Fruit fly (Drosophila melanogaster) whole organism, embryonic: ENCODE data around the gene Flad1.

Experiments used
- Ada2b ChIP-seq: fragments of 200-800 bp; sonication (Bioruptor generic); IDR thresholded peaks from 2 replicates; pipeline ENCODE4 v1.3.6; 2022; ENCODE audit warnings: missing biosample characterization, missing genetic modification characterization
- Bgb ChIP-seq: fragments of 200-800 bp; sonication (Bioruptor generic); IDR thresholded peaks from 2 replicates; pipeline ENCODE4 v1.3.6; 2022; ENCODE audit warnings: missing biosample characterization, missing genetic modification characterization; ENCODE audit not compliant: partially characterized antibody
- CG1024 ChIP-seq: fragments of 200-800 bp; sonication (Bioruptor generic); IDR thresholded peaks from 2 replicates; pipeline ENCODE4 v1.3.6; 2022; ENCODE audit warnings: missing biosample characterization, missing genetic modification characterization
- CG10321 ChIP-seq: fragments of 200-800 bp; sonication (Bioruptor generic); IDR thresholded peaks from 2 replicates; pipeline ENCODE4 v1.3.6; 2022; ENCODE audit warnings: missing biosample characterization, missing genetic modification characterization
- CG10366 ChIP-seq: fragments of 200-800 bp; sonication (Bioruptor generic); IDR thresholded peaks from 2 replicates; pipeline ENCODE4 v1.3.6; 2022; ENCODE audit warnings: missing biosample characterization, missing genetic modification characterization
- CG17829 ChIP-seq: fragments of 200-800 bp; optimal IDR thresholded peaks from 2 replicates; lab custom pipeline; 2019; ENCODE audit warnings: missing biosample characterization, mild to moderate bottlenecking, missing genetic modification characterization, moderate library complexity
- CG18476 ChIP-seq: fragments of 200-800 bp; sonication (Bioruptor generic); optimal IDR thresholded peaks from 2 replicates; lab custom pipeline; 2016; ENCODE audit warnings: missing biosample characterization, mild to moderate bottlenecking, missing genetic modification characterization
- CG31388 ChIP-seq: fragments of 200-800 bp; sonication (Bioruptor generic); optimal IDR thresholded peaks from 2 replicates; lab custom pipeline; 2016; ENCODE audit warnings: missing biosample characterization, missing genetic modification characterization
- CG32532 ChIP-seq: fragments of 200-800 bp; sonication (Bioruptor generic); IDR thresholded peaks from 2 replicates; pipeline ENCODE4 v1.3.6; 2022; ENCODE audit warnings: missing biosample characterization, missing genetic modification characterization
- CG3281 ChIP-seq: fragments of 200-800 bp; sonication (Bioruptor generic); optimal IDR thresholded peaks from 3 replicates; lab custom pipeline; 2017; ENCODE audit warnings: missing biosample characterization, mild to moderate bottlenecking, missing genetic modification characterization
- CG5245 ChIP-seq: fragments of 200-800 bp; sonication (Bioruptor generic); optimal IDR thresholded peaks from 3 replicates; lab custom pipeline; 2016; ENCODE audit warnings: missing biosample characterization, missing genetic modification characterization
- CG7928 ChIP-seq: fragments of 200-800 bp; sonication (Bioruptor generic); optimal IDR thresholded peaks from 2 replicates; lab custom pipeline; 2017; ENCODE audit warnings: missing biosample characterization, mild to moderate bottlenecking, missing genetic modification characterization
- CG7987 ChIP-seq: fragments of 200-800 bp; sonication (Bioruptor generic); optimal IDR thresholded peaks from 2 replicates; lab custom pipeline; 2018; ENCODE audit warnings: missing biosample characterization, mild to moderate bottlenecking, missing genetic modification characterization, moderate library complexity
- CG9215 ChIP-seq: fragments of 200-800 bp; sonication (Bioruptor generic); IDR thresholded peaks from 2 replicates; pipeline ENCODE4 v1.3.6; 2022; ENCODE audit warnings: missing biosample characterization, missing genetic modification characterization
- ERR ChIP-seq: fragments of 200-800 bp; sonication (Bioruptor generic); optimal IDR thresholded peaks from 2 replicates; lab custom pipeline; 2016; ENCODE audit warnings: missing biosample characterization, missing genetic modification characterization
- Ets65A ChIP-seq: fragments of 200-800 bp; sonication (Bioruptor generic); peaks from one replicate; lab custom pipeline; 2016; ENCODE audit warnings: missing biosample characterization, missing genetic modification characterization
- Hey ChIP-seq: fragments of 200-800 bp; sonication (Bioruptor generic); optimal IDR thresholded peaks from 3 replicates; lab custom pipeline; 2018; ENCODE audit warnings: missing biosample characterization, mild to moderate bottlenecking, missing genetic modification characterization
- Lim3 ChIP-seq: fragments of 200-800 bp; sonication (Bioruptor generic); IDR thresholded peaks from 2 replicates; pipeline ENCODE4 v1.3.6; 2022; ENCODE audit warnings: missing biosample characterization, missing genetic modification characterization
- Sry-β ChIP-seq: fragments of 200-800 bp; sonication (Bioruptor generic); optimal IDR thresholded peaks from 2 replicates; lab custom pipeline; 2018; ENCODE audit warnings: missing biosample characterization, mild to moderate bottlenecking, missing genetic modification characterization, moderate library complexity
- Stat92E ChIP-seq, 3 experiments: fragments of >200 bp in 2 of 3; fragments of 200-800 bp in 1 of 3; sonication (Bioruptor generic) in 1 of 3; optimal IDR thresholded peaks; 2 replicates each; lab custom pipeline; 2017 to 2019; ENCODE audit warnings: missing biosample characterization in 3 of 3, missing genetic modification characterization in 3 of 3, mild to moderate bottlenecking in 1 of 3, moderate library complexity in 1 of 3
- ara ChIP-seq: fragments of 200-800 bp; sonication (Bioruptor generic); IDR thresholded peaks from 2 replicates; pipeline ENCODE4 v1.3.6; 2022; ENCODE audit warnings: missing biosample characterization, missing genetic modification characterization
- bowl ChIP-seq: fragments of 200-800 bp; sonication (Bioruptor generic); IDR thresholded peaks from 2 replicates; pipeline ENCODE4 v1.3.6; 2022; ENCODE audit warnings: missing biosample characterization, missing genetic modification characterization
- chm ChIP-seq: fragments of 200-800 bp; sonication (Bioruptor generic); IDR thresholded peaks from 2 replicates; pipeline ENCODE4 v1.3.6; 2022; ENCODE audit warnings: missing biosample characterization, missing genetic modification characterization
- ci ChIP-seq: fragments of 200-800 bp; sonication (Bioruptor generic); IDR thresholded peaks from 3 replicates; pipeline ENCODE4 v1.3.6; 2022; ENCODE audit warnings: missing biosample characterization, missing genetic modification characterization
- croc ChIP-seq: fragments of 200-800 bp; sonication (Bioruptor generic); conservative IDR thresholded peaks from 3 replicates; pipeline ENCODE4 v1.3.6; 2022; ENCODE audit warnings: missing biosample characterization, missing genetic modification characterization
- dmrt99B ChIP-seq: fragments of 200-800 bp; sonication (Bioruptor generic); optimal IDR thresholded peaks from 2 replicates; lab custom pipeline; 2018; ENCODE audit warnings: missing biosample characterization, mild to moderate bottlenecking, missing genetic modification characterization, moderate library complexity
- dysf ChIP-seq: fragments of 200-800 bp; sonication (Bioruptor generic); IDR thresholded peaks from 3 replicates; pipeline ENCODE4 v1.3.6; 2022; ENCODE audit warnings: missing biosample characterization, missing genetic modification characterization
- eyg ChIP-seq: fragments of 200-800 bp; sonication (Bioruptor generic); optimal IDR thresholded peaks from 3 replicates; lab custom pipeline; 2016; ENCODE audit warnings: missing biosample characterization, missing genetic modification characterization
- fd102C ChIP-seq: fragments of 200-800 bp; sonication (Bioruptor generic); optimal IDR thresholded peaks from 2 replicates; lab custom pipeline; 2018; ENCODE audit warnings: missing biosample characterization, mild to moderate bottlenecking, missing genetic modification characterization, moderate library complexity
- gsb-n ChIP-seq: fragments of 200-800 bp; sonication (Bioruptor generic); optimal IDR thresholded peaks from 3 replicates; lab custom pipeline; 2018; ENCODE audit warnings: missing biosample characterization, mild to moderate bottlenecking, missing genetic modification characterization
- ham ChIP-seq: fragments of 200-800 bp; sonication (Bioruptor generic); IDR thresholded peaks from 2 replicates; pipeline ENCODE4 v1.3.6; 2022; ENCODE audit warnings: missing biosample characterization, missing genetic modification characterization
- lbe ChIP-seq: fragments of 200-800 bp; sonication (Bioruptor generic); optimal IDR thresholded peaks from 2 replicates; lab custom pipeline; 2016; ENCODE audit warnings: missing biosample characterization, mild to moderate bottlenecking, missing genetic modification characterization
- mam ChIP-seq: fragments of 200-800 bp; sonication (Bioruptor generic); optimal IDR thresholded peaks from 3 replicates; lab custom pipeline; 2016; ENCODE audit warnings: missing biosample characterization, missing genetic modification characterization
- mld ChIP-seq: fragments of 200-800 bp; sonication (Bioruptor generic); IDR thresholded peaks from 3 replicates; pipeline ENCODE4 v1.3.6; 2022; ENCODE audit warnings: missing biosample characterization, missing genetic modification characterization; ENCODE audit not compliant: partially characterized antibody
- nerfin-1 ChIP-seq: fragments of 200-800 bp; sonication (Bioruptor generic); optimal IDR thresholded peaks from 3 replicates; lab custom pipeline; 2019; ENCODE audit warnings: missing biosample characterization, mild to moderate bottlenecking, missing genetic modification characterization, moderate library complexity
- nerfin-2 ChIP-seq: fragments of 200-800 bp; sonication (Bioruptor generic); IDR thresholded peaks from 2 replicates; pipeline ENCODE4 v1.3.6; 2022; ENCODE audit warnings: missing biosample characterization, missing genetic modification characterization; ENCODE audit not compliant: partially characterized antibody
- onecut ChIP-seq: fragments of 200-800 bp; sonication (Bioruptor generic); IDR thresholded peaks from 2 replicates; pipeline ENCODE4 v1.3.6; 2022; ENCODE audit warnings: missing biosample characterization, missing genetic modification characterization
- p53 ChIP-seq: fragments of 200-800 bp; sonication (Bioruptor generic); optimal IDR thresholded peaks from 2 replicates; lab custom pipeline; 2016; ENCODE audit warnings: missing biosample characterization, missing genetic modification characterization
- pan ChIP-seq, 4 experiments: fragments of >200 bp in 3 of 4; fragments of 200-800 bp in 1 of 4; sonication (Bioruptor generic) in 1 of 4; optimal IDR thresholded peaks in 3 of 4; IDR thresholded peaks in 1 of 4; 2 replicates each; pipeline versions ENCODE4 v1.3.6 to Lab custom; 2017 to 2022; ENCODE audit warnings: missing biosample characterization in 2 of 4, missing genetic modification characterization in 2 of 4, mixed read lengths in 1 of 4
- pita ChIP-seq: fragments of 200-800 bp; sonication (Bioruptor generic); optimal IDR thresholded peaks from 2 replicates; lab custom pipeline; 2017; ENCODE audit warnings: missing biosample characterization, mild to moderate bottlenecking, missing genetic modification characterization
- pros ChIP-seq: fragments of 200-800 bp; sonication (Bioruptor generic); optimal IDR thresholded peaks from 3 replicates; lab custom pipeline; 2019; ENCODE audit warnings: missing biosample characterization, mild to moderate bottlenecking, missing genetic modification characterization, moderate library complexity
- row ChIP-seq: fragments of 200-800 bp; sonication (Bioruptor generic); IDR thresholded peaks from 3 replicates; pipeline ENCODE4 v1.3.6; 2022; ENCODE audit warnings: missing biosample characterization, missing genetic modification characterization
- salm ChIP-seq: fragments of 200-800 bp; sonication (Bioruptor generic); optimal IDR thresholded peaks from 2 replicates; lab custom pipeline; 2018; ENCODE audit warnings: missing biosample characterization, mild to moderate bottlenecking, missing genetic modification characterization
- sim ChIP-seq: fragments of 200-800 bp; sonication (Bioruptor generic); IDR thresholded peaks from 2 replicates; pipeline ENCODE4 v1.3.6; 2022; ENCODE audit warnings: missing biosample characterization, missing genetic modification characterization
- sisA ChIP-seq: fragments of 200-800 bp; sonication (Bioruptor generic); IDR thresholded peaks from 2 replicates; pipeline ENCODE4 v1.3.6; 2022; ENCODE audit warnings: missing biosample characterization, missing genetic modification characterization
- tin ChIP-seq: fragments of 200-800 bp; sonication (Bioruptor generic); optimal IDR thresholded peaks from 3 replicates; lab custom pipeline; 2016; ENCODE audit warnings: missing biosample characterization, missing genetic modification characterization
- toy ChIP-seq: fragments of 200-800 bp; sonication (Bioruptor generic); IDR thresholded peaks from 2 replicates; pipeline ENCODE4 v1.3.6; 2022; ENCODE audit warnings: missing biosample characterization, missing genetic modification characterization
- vvl ChIP-seq: fragments of 200-800 bp; sonication (Bioruptor generic); IDR thresholded peaks from 2 replicates; pipeline ENCODE4 v1.3.6; 2022; ENCODE audit warnings: missing biosample characterization, missing genetic modification characterization
- zfh1 ChIP-seq: fragments of 200-800 bp; sonication (Bioruptor generic); IDR thresholded peaks from 3 replicates; pipeline ENCODE4 v1.3.6; 2022; ENCODE audit warnings: missing biosample characterization, missing genetic modification characterization

Gene Flad1

dm6 chrX:12939021-12939420, 35.7 kb upstream of the Flad1 start:
- TF ChIP-seq pros (GFP tag; lab: Kevin White, UChicago): no peak
- TF ChIP-seq onecut (GFP tag; lab: Robert Waterston, UW): peak; percentile 49; the same call in 1 of the 2 replicates
- no peak for TF ChIP-seq sisA
- no peak for TF ChIP-seq CG17829
- TF ChIP-seq Sry-β (GFP tag; lab: Kevin White, UChicago): no peak
- TF ChIP-seq Ets65A (GFP tag; lab: Kevin White, UChicago): peak; percentile 58
- no peak for TF ChIP-seq mld (GFP tag; lab: Robert Waterston, UW)
- TF ChIP-seq CG18476 (GFP tag; lab: Kevin White, UChicago): peak; percentile 66
- no peak for TF ChIP-seq ara (GFP tag; lab: Robert Waterston, UW)
- TF ChIP-seq pan (optimal IDR thresholded peaks at IDR 0.05; lab: Kevin White, UChicago): no peak
- TF ChIP-seq pan (GFP tag; optimal IDR thresholded peaks at IDR 0.05 in 1 of 2, IDR thresholded peaks at IDR 0.05 in 1 of 2): no peak
- no peak for TF ChIP-seq lbe (GFP tag; lab: Kevin White, UChicago)
- TF ChIP-seq CG7987 (GFP tag; lab: Kevin White, UChicago): no peak
- no peak for TF ChIP-seq gsb-n (tag; lab: Kevin White, UChicago)
- TF ChIP-seq croc (GFP tag; lab: Robert Waterston, UW): no peak
- no peak for TF ChIP-seq bowl (GFP tag; lab: Robert Waterston, UW)
- TF ChIP-seq Bgb (GFP tag; lab: Robert Waterston, UW): no peak
- TF ChIP-seq CG10366: no peak
- TF ChIP-seq chm (GFP tag; lab: Robert Waterston, UW): no peak

- TF ChIP-seq CG32532 (GFP tag; lab: Robert Waterston, UW) (peak; percentile 30; the same call in 1 of the 2 replicates), Hey (no peak), dmrt99B (tag; lab: Kevin White, UChicago) (peak; percentile 73), ERR (GFP tag; lab: Kevin White, UChicago) (no peak), CG10321 (GFP tag; lab: Robert Waterston, UW) (0 out of 2 replicates have a peak, but pooled peaks have one; percentile 41), nerfin-2 (GFP tag; lab: Robert Waterston, UW) (no peak), ci (GFP tag; lab: Robert Waterston, UW) (no peak), fd102C (GFP tag; lab: Kevin White, UChicago) (no peak), CG3281 (GFP tag; lab: Kevin White, UChicago) (peak; percentile 35), vvl (peak; percentile 31; the same call in 1 of the 2 replicates), mam (GFP tag; lab: Kevin White, UChicago) (no peak), dysf (GFP tag; lab: Robert Waterston, UW) (peak; percentile 59; the same call in 2 of the 3 replicates), p53 (no peak), Ada2b (no peak), tin (GFP tag; lab: Kevin White, UChicago) (no peak), CG1024 (no peak), row (peak; percentile 73), Lim3 (no peak), pita (GFP tag; lab: Kevin White, UChicago) (no peak), CG7928 (no peak), ham (GFP tag; lab: Robert Waterston, UW) (no peak), nerfin-1 (tag; lab: Kevin White, UChicago) (peak; percentile 72), Stat92E (GFP tag; optimal IDR thresholded peaks at IDR 0.05; lab: Kevin White, UChicago) (no peak), zfh1 (GFP tag; lab: Robert Waterston, UW) (no peak), CG5245 (GFP tag; lab: Kevin White, UChicago) (no peak), salm (tag; lab: Kevin White, UChicago) (no peak), eyg (GFP tag; lab: Kevin White, UChicago) (no peak), sim (GFP tag; lab: Robert Waterston, UW) (no peak), CG9215 (GFP tag; lab: Robert Waterston, UW) (no peak), CG31388 (GFP tag; lab: Kevin White, UChicago) (no peak), onecut (GFP tag; lab: Robert Waterston, UW) (no peak), toy (GFP tag; lab: Robert Waterston, UW) (no peak)
Measured at dm6 chrX:12937825-12938520, 34.7 kb upstream of the Flad1 start.
